Worm (Caenorhabditis elegans): ENCODE data around the gene tag-297.

DNA sequence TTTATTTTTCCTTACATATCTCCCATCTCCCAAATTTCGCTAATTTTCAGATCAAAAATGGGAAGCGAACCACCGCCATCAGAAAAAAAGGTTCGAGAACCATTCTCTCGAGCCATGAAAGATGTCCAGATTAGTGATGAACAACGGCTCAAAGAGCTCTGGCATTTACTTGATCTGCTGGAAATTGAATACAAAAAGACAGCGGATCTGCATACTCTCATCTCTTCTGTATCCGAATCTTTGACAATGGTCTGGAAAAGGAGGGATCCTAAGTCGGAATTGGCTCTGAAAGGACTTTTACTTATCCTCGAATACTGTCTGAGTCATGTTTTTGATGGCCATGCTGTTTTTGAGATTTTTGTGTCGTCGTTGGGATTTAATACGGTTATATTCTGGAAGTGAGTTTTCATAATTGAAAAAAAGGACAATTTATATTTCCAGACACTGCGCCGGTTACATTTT is 26.5 kb upstream of the tag-297 start, which contains the start of gene tps-2:
- TF ChIP-seq pqm-1 (tag; optimal IDR thresholded peaks at IDR 0.05) (no peak), zfp-2 (tag; optimal IDR thresholded peaks at IDR 0.05) (no peak), aly-2 (tag; optimal IDR thresholded peaks at IDR 0.05) (no peak), zag-1 (tag; optimal IDR thresholded peaks at IDR 0.05) (no peak), mep-1 (tag; optimal IDR thresholded peaks at IDR 0.05) (peak; percentile 9), D1046.2 (GFP tag; IDR thresholded peaks at IDR 0.05) (no peak), snpc-4 (tag; optimal IDR thresholded peaks at IDR 0.05) (no peak), hlh-30 (tag; optimal IDR thresholded peaks at IDR 0.05; ENCODE audit: insufficient read depth) (no peak), egl-27 (tag; optimal IDR thresholded peaks at IDR 0.05) (no peak)

All from whole organism, L4 larva.